Fruit fly (Drosophila melanogaster): ENCODE measurements around the gene CG33725.

Gene CG33725

dm6 chr3L:12482917-12483316 lies 508 bp downstream of the CG33725 start:
- peak; percentile 9 for TF ChIP-seq noc (tag; optimal IDR thresholded peaks at IDR 0.05)

dm6 chr3L:12484464-12484863 lies 2.1 kb downstream of the CG33725 start:
- no peak for TF ChIP-seq noc (tag; optimal IDR thresholded peaks at IDR 0.05)

- TF ChIP-seq noc (tag; optimal IDR thresholded peaks at IDR 0.05) = no peak
Measured at dm6 chr3L:12484948-12485347, 2.5 kb downstream of the CG33725 start, which contains the start of gene CG10663. TSS of gene CG10663 (minus strand) at chr3L:12485035.

- TF ChIP-seq noc (tag; optimal IDR thresholded peaks at IDR 0.05) = no peak
Measured at dm6 chr3L:12486175-12486574, 3.8 kb downstream of the CG33725 start.

dm6 chr3L:12489952-12490351 lies 7.5 kb downstream of the CG33725 start:
- no peak for TF ChIP-seq noc (tag; optimal IDR thresholded peaks at IDR 0.05)

- TF ChIP-seq noc (tag; optimal IDR thresholded peaks at IDR 0.05) = peak; percentile 84
Measured at dm6 chr3L:12490418-12491035, 8.1 kb downstream of the CG33725 start, which contains the start of gene CG10660. TSS of gene CG10660 (minus strand) at chr3L:12490676.

dm6 chr3L:12494273-12494672 lies 11.9 kb downstream of the CG33725 start:
- TF ChIP-seq noc (tag; optimal IDR thresholded peaks at IDR 0.05) = no peak

dm6 chr3L:12495312-12495725 lies 12.9 kb downstream of the CG33725 start:
- peak; percentile 2 for TF ChIP-seq noc (tag; optimal IDR thresholded peaks at IDR 0.05)

- TF ChIP-seq noc (tag; optimal IDR thresholded peaks at IDR 0.05) = no peak
Measured at dm6 chr3L:12496428-12497344, 14.3 kb downstream of the CG33725 start, which contains the start of gene CG10657. TSS of gene CG10657 (minus strand) at chr3L:12497216.

dm6 chr3L:12501249-12501648 lies 18.8 kb downstream of the CG33725 start, which contains the start of the genes CG10638 and CG10681:
TSS of gene CG10638 (minus strand) at chr3L:12501311.
TSS of gene CG10681 (plus strand) at chr3L:12501513.
- no peak for TF ChIP-seq noc (tag; optimal IDR thresholded peaks at IDR 0.05)

dm6 chr3L:12503865-12504650 lies 21.6 kb downstream of the CG33725 start, which contains the start of the genes CG10646 and vih:
TSS of gene CG10646 (minus strand) at chr3L:12503894.
TSS of gene vih (plus strand) at chr3L:12504292.
- no peak for TF ChIP-seq noc (tag; optimal IDR thresholded peaks at IDR 0.05)

- no peak for TF ChIP-seq noc (tag; optimal IDR thresholded peaks at IDR 0.05)
Measured at dm6 chr3L:12505990-12506389, 23.6 kb downstream of the CG33725 start.

dm6 chr3L:12506963-12507552 lies 24.6 kb downstream of the CG33725 start:
- peak; percentile 20 for TF ChIP-seq noc (tag; optimal IDR thresholded peaks at IDR 0.05)

dm6 chr3L:12507571-12507970 lies 25.2 kb downstream of the CG33725 start, which contains the start of gene CG10654:
TSS of gene CG10654 (minus strand) at chr3L:12507840.
- no peak for TF ChIP-seq noc (tag; optimal IDR thresholded peaks at IDR 0.05)

- TF ChIP-seq noc (tag; optimal IDR thresholded peaks at IDR 0.05) = peak; percentile 78
Measured at dm6 chr3L:12514762-12515215, 32.4 kb downstream of the CG33725 start, which contains the start of the genes sti and tral. TSS of gene sti (minus strand) at chr3L:12514815. TSS of gene tral (plus strand) at chr3L:12515059.

All from whole organism, larva.